Worm (Caenorhabditis elegans) whole organism, late embryonic: ENCODE results near the gene F56D2.3.

Experiments used
- C08G9.2 ChIP-seq: sonication (generic microtip); optimal IDR thresholded peaks from 2 replicates; lab custom pipeline; 2016; ENCODE audit warnings: mild to moderate bottlenecking, missing genetic modification characterization, moderate library complexity, missing compliant biosample characterization
- K02D7.2 ChIP-seq: sonication (generic microtip); optimal IDR thresholded peaks from 2 replicates; lab custom pipeline; 2017; ENCODE audit warnings: mild to moderate bottlenecking, missing genetic modification characterization, missing compliant biosample characterization
- K09A11.1 ChIP-seq: sonication (generic microtip); optimal IDR thresholded peaks from 2 replicates; lab custom pipeline; 2017; ENCODE audit warnings: antibody characterized with exemption, mild to moderate bottlenecking, missing genetic modification characterization, missing compliant biosample characterization; ENCODE audit not compliant: insufficient read depth
- T23F11.4 ChIP-seq: fragments of 200-800 bp; sonication (Bioruptor generic); optimal IDR thresholded peaks from 2 replicates; lab custom pipeline; 2018; ENCODE audit warnings: mild to moderate bottlenecking, missing genetic modification characterization, missing compliant biosample characterization
- Y22D7AL.16 ChIP-seq: sonication (generic microtip); optimal IDR thresholded peaks from 2 replicates; lab custom pipeline; 2016; ENCODE audit warnings: missing genetic modification characterization, missing compliant biosample characterization
- ahr-1 ChIP-seq: sonication (generic microtip); optimal IDR thresholded peaks from 2 replicates; lab custom pipeline; 2016; ENCODE audit warnings: missing genetic modification characterization, missing compliant biosample characterization
- ama-1 ChIP-seq: fragments of 150-350 bp; optimal IDR thresholded peaks from 2 replicates; lab custom pipeline; 2014
- ceh-14 ChIP-seq: sonication (generic microtip); optimal IDR thresholded peaks from 2 replicates; lab custom pipeline; 2016; ENCODE audit warnings: missing genotype, missing genetic modification characterization, missing compliant biosample characterization
- ceh-24 ChIP-seq: sonication (generic microtip); optimal IDR thresholded peaks from 2 replicates; lab custom pipeline; 2016; ENCODE audit warnings: mild to moderate bottlenecking, missing genetic modification characterization, missing compliant biosample characterization
- ceh-30 ChIP-seq: fragments of 150-350 bp; optimal IDR thresholded peaks from 2 replicates; lab custom pipeline; 2014; ENCODE audit warnings: missing biosample characterization, missing genetic modification characterization
- ceh-31 ChIP-seq: sonication (generic microtip); optimal IDR thresholded peaks from 2 replicates; lab custom pipeline; 2016; ENCODE audit warnings: missing genetic modification characterization, missing compliant biosample characterization
- ceh-34 ChIP-seq: sonication (generic microtip); optimal IDR thresholded peaks from 2 replicates; lab custom pipeline; 2016; ENCODE audit warnings: mild to moderate bottlenecking, missing genetic modification characterization, missing compliant biosample characterization
- ceh-45 ChIP-seq: fragments of 200-800 bp; sonication (Bioruptor generic); IDR thresholded peaks from 2 replicates; pipeline ENCODE4 v1.3.6; 2022; ENCODE audit warnings: missing genetic modification reagents, missing genetic modification characterization, missing compliant biosample characterization
- ceh-48 ChIP-seq: sonication (generic microtip); optimal IDR thresholded peaks from 2 replicates; lab custom pipeline; 2016; ENCODE audit warnings: missing genetic modification characterization, inconsistent platforms, missing compliant biosample characterization
- ceh-9 ChIP-seq: sonication (generic microtip); optimal IDR thresholded peaks from 2 replicates; lab custom pipeline; 2016; ENCODE audit warnings: mild to moderate bottlenecking, missing genetic modification characterization, inconsistent platforms, missing compliant biosample characterization
- dve-1 ChIP-seq: sonication (generic microtip); optimal IDR thresholded peaks from 2 replicates; lab custom pipeline; 2017; ENCODE audit warnings: antibody characterized with exemption, mild to moderate bottlenecking, missing genetic modification characterization, missing compliant biosample characterization
- elt-4 ChIP-seq: sonication (generic microtip); optimal IDR thresholded peaks from 2 replicates; lab custom pipeline; 2016; ENCODE audit warnings: missing genetic modification characterization, missing compliant biosample characterization
- eyg-1 ChIP-seq: sonication (generic microtip); optimal IDR thresholded peaks from 2 replicates; lab custom pipeline; 2016; ENCODE audit warnings: missing genotype, missing genetic modification characterization, missing compliant biosample characterization
- fax-1 ChIP-seq: sonication (generic microtip); optimal IDR thresholded peaks from 2 replicates; lab custom pipeline; 2016; ENCODE audit warnings: missing genotype, missing genetic modification characterization, missing compliant biosample characterization
- fkh-6 ChIP-seq: sonication (generic microtip); optimal IDR thresholded peaks from 2 replicates; lab custom pipeline; 2016; ENCODE audit warnings: missing genetic modification characterization, missing compliant biosample characterization
- gmeb-2 ChIP-seq: sonication (generic microtip); optimal IDR thresholded peaks from 2 replicates; lab custom pipeline; 2016; ENCODE audit warnings: missing genetic modification characterization, inconsistent platforms, missing compliant biosample characterization
- hlh-6 ChIP-seq: sonication (generic microtip); optimal IDR thresholded peaks from 2 replicates; lab custom pipeline; 2016; ENCODE audit warnings: missing genotype, missing genetic modification characterization, missing compliant biosample characterization
- hlh-8 ChIP-seq: sonication (generic microtip); optimal IDR thresholded peaks from 2 replicates; lab custom pipeline; 2016; ENCODE audit warnings: missing genotype, missing genetic modification characterization, missing compliant biosample characterization
- lim-6 ChIP-seq: sonication (generic microtip); optimal IDR thresholded peaks from 2 replicates; lab custom pipeline; 2016; ENCODE audit warnings: missing genetic modification characterization, missing compliant biosample characterization
- madf-2 ChIP-seq: sonication (generic microtip); optimal IDR thresholded peaks from 2 replicates; lab custom pipeline; 2017; ENCODE audit warnings: missing genetic modification characterization, missing compliant biosample characterization
- mec-3 ChIP-seq: sonication (generic microtip); optimal IDR thresholded peaks from 2 replicates; lab custom pipeline; 2016; ENCODE audit warnings: borderline replicate concordance, missing genetic modification characterization, missing compliant biosample characterization
- nhr-11 ChIP-seq: fragments of 150-350 bp; optimal IDR thresholded peaks from 2 replicates; lab custom pipeline; 2014; ENCODE audit warnings: missing biosample characterization, missing genetic modification characterization
- nhr-232 ChIP-seq: sonication (generic microtip); optimal IDR thresholded peaks from 2 replicates; lab custom pipeline; 2016; ENCODE audit warnings: missing genetic modification characterization, missing compliant biosample characterization
- odd-2 ChIP-seq: sonication (generic microtip); optimal IDR thresholded peaks from 2 replicates; lab custom pipeline; 2017; ENCODE audit warnings: antibody characterized with exemption, mild to moderate bottlenecking, missing genetic modification characterization, missing compliant biosample characterization
- pha-4 ChIP-seq: fragments of 150-350 bp; optimal IDR thresholded peaks from 2 replicates; lab custom pipeline; 2018; ENCODE audit warnings: missing biosample characterization, missing genetic modification reagents, missing genetic modification characterization
- ref-2 ChIP-seq: sonication (generic microtip); optimal IDR thresholded peaks from 2 replicates; lab custom pipeline; 2016; ENCODE audit warnings: missing genetic modification characterization, missing compliant biosample characterization
- rnt-1 ChIP-seq: sonication (generic microtip); optimal IDR thresholded peaks from 2 replicates; lab custom pipeline; 2016; ENCODE audit warnings: missing genetic modification characterization, missing compliant biosample characterization
- tbx-2 ChIP-seq: sonication (generic microtip); optimal IDR thresholded peaks from 2 replicates; lab custom pipeline; 2016; ENCODE audit warnings: missing genetic modification characterization, missing compliant biosample characterization
- tbx-7 ChIP-seq: sonication (generic microtip); optimal IDR thresholded peaks from 2 replicates; lab custom pipeline; 2016; ENCODE audit warnings: missing genotype, missing genetic modification characterization, missing compliant biosample characterization
- unc-42 ChIP-seq: sonication (generic microtip); optimal IDR thresholded peaks from 2 replicates; lab custom pipeline; 2016; ENCODE audit warnings: missing genotype, missing genetic modification characterization, missing compliant biosample characterization
- unc-55 ChIP-seq: sonication (generic microtip); optimal IDR thresholded peaks from 2 replicates; lab custom pipeline; 2017; ENCODE audit warnings: missing biosample characterization, missing genetic modification reagents, missing genetic modification characterization
- unc-86 ChIP-seq: sonication (generic microtip); optimal IDR thresholded peaks from 2 replicates; lab custom pipeline; 2016; ENCODE audit warnings: missing genetic modification characterization, missing compliant biosample characterization

F56D2.3 gene

DNA sequence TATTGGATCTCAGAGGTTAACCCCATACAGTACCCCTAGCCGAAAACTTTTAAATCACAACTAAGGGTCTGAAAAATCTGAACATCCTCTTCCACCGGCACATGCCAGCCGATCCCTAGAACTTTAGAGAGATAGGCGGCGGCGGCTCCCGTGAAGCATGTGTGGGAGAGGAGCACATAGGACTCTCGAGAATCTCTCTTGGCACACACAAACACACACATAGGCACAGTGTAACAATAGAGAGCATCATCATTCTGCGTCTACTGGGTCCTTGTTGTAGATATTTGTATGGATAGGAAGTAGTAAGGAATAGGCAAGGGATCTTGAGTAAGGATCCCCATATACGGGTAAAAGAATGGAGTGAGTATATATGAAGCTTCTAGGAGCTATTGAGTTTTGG, 19.0 kb upstream of the F56D2.3 start:
- TF ChIP-seq ref-2 (tag; lab: Kevin White, UChicago), result no peak
- TF ChIP-seq ama-1 (lab: Kevin White, UChicago), result no peak
- peak; percentile 8 for TF ChIP-seq unc-55

DNA sequence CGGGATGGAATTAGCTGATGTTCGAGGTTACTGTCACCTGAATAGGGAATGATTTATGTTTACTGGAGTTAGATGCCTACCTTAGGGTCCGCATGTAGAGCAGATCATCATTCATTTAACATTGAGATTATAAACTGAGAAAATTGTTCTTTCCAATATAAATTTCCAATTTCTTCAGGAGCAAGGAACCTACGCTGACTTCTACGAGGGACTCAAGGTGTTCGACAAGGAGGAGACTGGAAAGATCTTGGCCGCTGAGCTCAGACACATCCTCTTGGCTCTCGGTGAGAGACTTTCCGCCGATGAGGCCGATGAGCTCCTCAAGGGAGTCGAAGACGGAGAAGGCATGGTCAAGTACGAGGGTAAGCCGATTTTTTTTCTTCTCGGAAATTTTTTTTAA, 18.3 kb upstream of the F56D2.3 start:
- no peak for TF ChIP-seq ceh-34 (tag; lab: Kevin White, UChicago)
- TF ChIP-seq lim-6 (tag; lab: Kevin White, UChicago), result no peak
- TF ChIP-seq odd-2, result no peak
- TF ChIP-seq ceh-48 (tag; lab: Kevin White, UChicago), result no peak
- no peak for TF ChIP-seq rnt-1 (tag; lab: Kevin White, UChicago)
- no peak for TF ChIP-seq elt-4 (tag; lab: Kevin White, UChicago)
- TF ChIP-seq ceh-24, result no peak
- TF ChIP-seq tbx-2 (tag; lab: Kevin White, UChicago), result no peak
- TF ChIP-seq hlh-8, result no peak
- TF ChIP-seq K09A11.1 (tag; lab: Kevin White, UChicago), result no peak
- TF ChIP-seq madf-2, result no peak
- no peak for TF ChIP-seq ahr-1
- no peak for TF ChIP-seq Y22D7AL.16 (tag; lab: Kevin White, UChicago)
- TF ChIP-seq unc-86, result no peak
- TF ChIP-seq gmeb-2 (tag; lab: Kevin White, UChicago), result no peak
- no peak for TF ChIP-seq nhr-232 (tag; lab: Kevin White, UChicago)
- TF ChIP-seq ceh-30 (tag; lab: Kevin White, UChicago), result no peak
- no peak for TF ChIP-seq K02D7.2 (tag; lab: Kevin White, UChicago)
- TF ChIP-seq dve-1, result no peak

DNA sequence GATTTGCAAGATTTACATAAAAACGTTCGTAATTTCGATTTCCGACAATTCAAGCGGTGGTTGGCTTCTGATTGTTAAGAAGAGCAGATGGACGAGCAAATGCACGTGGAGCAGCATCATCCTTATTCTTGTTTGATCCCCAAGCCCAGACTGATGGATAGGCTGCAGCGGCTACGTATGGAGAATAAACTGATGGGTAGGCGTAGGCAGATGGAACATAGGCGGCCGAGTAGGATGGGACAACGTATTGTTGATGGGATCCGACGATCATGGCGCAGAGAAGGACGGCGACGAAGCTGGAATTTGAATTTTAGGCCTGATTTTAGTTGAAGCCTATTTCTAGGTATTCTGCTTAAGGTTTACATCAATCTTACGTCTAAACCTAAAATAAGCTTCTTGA, 16.5 kb upstream of the F56D2.3 start:
- TF ChIP-seq pha-4 (tag; lab: Kevin White, UChicago), result no peak
- TF ChIP-seq unc-42, result no peak
- no peak for TF ChIP-seq nhr-11 (tag; lab: Kevin White, UChicago)
- no peak for TF ChIP-seq mec-3
- TF ChIP-seq nhr-232 (tag; lab: Kevin White, UChicago), result no peak
- TF ChIP-seq fax-1 (tag; lab: Kevin White, UChicago), result no peak
- no peak for TF ChIP-seq unc-55
- TF ChIP-seq T23F11.4, result no peak
- TF ChIP-seq hlh-6 (tag; lab: Kevin White, UChicago), result no peak
- TF ChIP-seq eyg-1 (tag; lab: Kevin White, UChicago), result no peak
- no peak for TF ChIP-seq ahr-1
- TF ChIP-seq elt-4 (tag; lab: Kevin White, UChicago), result no peak
- TF ChIP-seq rnt-1 (tag; lab: Kevin White, UChicago), result no peak
- no peak for TF ChIP-seq C08G9.2 (tag; lab: Kevin White, UChicago)
- TF ChIP-seq ceh-30 (tag; lab: Kevin White, UChicago), result no peak
- TF ChIP-seq ceh-14 (tag; lab: Kevin White, UChicago), result no peak
- TF ChIP-seq ama-1 (lab: Kevin White, UChicago), result no peak
- no peak for TF ChIP-seq tbx-2 (tag; lab: Kevin White, UChicago)
- TF ChIP-seq fkh-6 (tag; lab: Kevin White, UChicago), result no peak

DNA sequence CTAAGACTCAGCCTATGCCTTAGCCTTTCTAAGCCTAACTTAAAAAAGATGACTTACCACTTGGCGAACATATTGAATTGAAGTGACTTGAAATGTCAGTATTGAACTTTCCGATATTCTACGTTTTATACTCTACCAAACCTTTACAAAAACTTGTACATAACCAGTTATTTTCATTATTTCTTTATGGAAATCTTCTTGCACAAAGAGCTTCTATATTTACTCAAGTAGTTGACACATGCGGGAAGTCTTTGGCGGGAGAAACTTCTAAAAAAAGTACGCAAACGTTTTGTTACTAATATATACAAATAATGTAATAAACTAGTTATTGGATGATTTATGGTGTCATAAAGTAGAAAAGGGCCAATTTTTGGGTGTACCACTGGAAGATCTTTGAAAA, 16.1 kb upstream of the F56D2.3 start, which contains the start of gene nspb-12:
nspb-12 (minus strand) TSS at position 101 of the 400 bp plus-strand sequence.
- no peak for TF ChIP-seq ceh-24
- TF ChIP-seq ceh-31 (tag; lab: Kevin White, UChicago), result no peak
- TF ChIP-seq ceh-45 (GFP tag; lab: Robert Waterston, UW), result no peak
- TF ChIP-seq tbx-7 (tag; lab: Kevin White, UChicago), result no peak
- TF ChIP-seq ceh-9 (tag; lab: Kevin White, UChicago), result no peak
- TF ChIP-seq, all 69 proteins: peak for 0
